Fruit fly (Drosophila melanogaster) whole organism, embryonic: ENCODE data around the gene Cpr5C.

Experiments
- BEAF-32 ChIP-seq: fragments of 200-800 bp; sonication (Bioruptor generic); optimal IDR thresholded peaks from 3 replicates; lab custom pipeline; 2017; ENCODE audit warnings: missing biosample characterization, missing genetic modification characterization, mild to moderate bottlenecking, moderate library complexity, missing genetic modification reagents
- CG10209 ChIP-seq: fragments of 200-800 bp; sonication (Bioruptor generic); optimal IDR thresholded peaks from 3 replicates; lab custom pipeline; 2017; ENCODE audit warnings: missing biosample characterization, mild to moderate bottlenecking, missing genetic modification characterization, missing genetic modification reagents
- CG10274 ChIP-seq: fragments of 200-800 bp; sonication (Bioruptor generic); optimal IDR thresholded peaks from 3 replicates; lab custom pipeline; 2017; ENCODE audit warnings: missing biosample characterization, mild to moderate bottlenecking, missing genetic modification characterization
- CG10321 ChIP-seq: fragments of 200-800 bp; sonication (Bioruptor generic); IDR thresholded peaks from 2 replicates; pipeline ENCODE4 v1.3.6; 2022; ENCODE audit warnings: missing biosample characterization, missing genetic modification characterization
- CG10654 ChIP-seq: fragments of 200-800 bp; sonication (Bioruptor generic); optimal IDR thresholded peaks from 2 replicates; lab custom pipeline; 2016; ENCODE audit warnings: missing biosample characterization, missing genetic modification characterization
- CG11560 ChIP-seq: fragments of 200-800 bp; sonication (Bioruptor generic); IDR thresholded peaks from 3 replicates; pipeline ENCODE4 v1.3.6; 2022; ENCODE audit warnings: missing biosample characterization, missing genetic modification characterization
- CG13123 ChIP-seq: fragments of 200-800 bp; sonication (Bioruptor generic); optimal IDR thresholded peaks from 2 replicates; lab custom pipeline; 2016; ENCODE audit warnings: missing biosample characterization, missing genetic modification characterization
- CG13894 ChIP-seq: fragments of 200-800 bp; sonication (Bioruptor generic); optimal IDR thresholded peaks from 3 replicates; lab custom pipeline; 2018; ENCODE audit warnings: missing biosample characterization, mild to moderate bottlenecking, missing genetic modification characterization, moderate library complexity
- CG14014 ChIP-seq: fragments of 200-800 bp; sonication (Bioruptor generic); IDR thresholded peaks from 2 replicates; pipeline ENCODE4 v1.3.6; 2022; ENCODE audit warnings: missing biosample characterization, missing genetic modification characterization
- CG15073 ChIP-seq: fragments of 200-800 bp; sonication (Bioruptor generic); optimal IDR thresholded peaks from 2 replicates; lab custom pipeline; 2016; ENCODE audit warnings: missing biosample characterization, missing genetic modification characterization
- CG15601 ChIP-seq: fragments of 200-800 bp; sonication (Bioruptor generic); optimal IDR thresholded peaks from 3 replicates; lab custom pipeline; 2019; ENCODE audit warnings: missing biosample characterization, mild to moderate bottlenecking, missing genetic modification characterization, moderate library complexity
- CG16815 ChIP-seq: fragments of 200-800 bp; sonication (Bioruptor generic); optimal IDR thresholded peaks from 3 replicates; lab custom pipeline; 2017; ENCODE audit warnings: missing biosample characterization, mild to moderate bottlenecking, missing genetic modification characterization
- CG18619 ChIP-seq: fragments of 200-800 bp; sonication (Bioruptor generic); optimal IDR thresholded peaks from 3 replicates; lab custom pipeline; 2017; ENCODE audit warnings: missing biosample characterization, mild to moderate bottlenecking, missing genetic modification characterization
- CG3065 ChIP-seq: fragments of 200-800 bp; sonication (Bioruptor generic); optimal IDR thresholded peaks from 2 replicates; lab custom pipeline; 2016; ENCODE audit warnings: missing biosample characterization, missing genetic modification characterization
- CG3163 ChIP-seq: fragments of 200-800 bp; sonication (Bioruptor generic); optimal IDR thresholded peaks from 3 replicates; lab custom pipeline; 2016; ENCODE audit warnings: missing biosample characterization, missing genetic modification characterization
- CG32767 ChIP-seq: fragments of 200-800 bp; sonication (Bioruptor generic); IDR thresholded peaks from 2 replicates; pipeline ENCODE4 v1.3.6; 2022; ENCODE audit warnings: missing biosample characterization, missing genetic modification characterization
- CG42726 ChIP-seq: fragments of 200-800 bp; sonication (Bioruptor generic); IDR thresholded peaks from 2 replicates; pipeline ENCODE4 v1.3.6; 2022; ENCODE audit warnings: missing biosample characterization, missing genetic modification characterization; ENCODE audit not compliant: partially characterized antibody
- CG5953 ChIP-seq: fragments of 200-800 bp; sonication (Bioruptor generic); IDR thresholded peaks from 2 replicates; pipeline ENCODE4 v1.3.6; 2022; ENCODE audit warnings: missing biosample characterization, missing genetic modification characterization
- CG6175 ChIP-seq: fragments of 200-800 bp; sonication (Bioruptor generic); IDR thresholded peaks from 3 replicates; pipeline ENCODE4 v1.3.6; 2022; ENCODE audit warnings: missing biosample characterization, missing genetic modification characterization
- CG7839 ChIP-seq: fragments of 200-800 bp; sonication (Bioruptor generic); optimal IDR thresholded peaks from 3 replicates; lab custom pipeline; 2018; ENCODE audit warnings: missing biosample characterization, mild to moderate bottlenecking, missing genetic modification characterization, moderate library complexity
- CG8924 ChIP-seq: fragments of 200-800 bp; optimal IDR thresholded peaks from 3 replicates; lab custom pipeline; 2019; ENCODE audit warnings: missing biosample characterization, mild to moderate bottlenecking, missing genetic modification characterization, moderate library complexity
- Chrac-16 ChIP-seq: fragments of 200-800 bp; sonication (Bioruptor generic); optimal IDR thresholded peaks from 3 replicates; lab custom pipeline; 2016; ENCODE audit warnings: missing biosample characterization, missing genetic modification characterization
- CkIIα-i1 ChIP-seq: fragments of 200-800 bp; sonication (Bioruptor generic); IDR thresholded peaks from 2 replicates; pipeline ENCODE4 v1.3.6; 2022; ENCODE audit warnings: missing biosample characterization, missing genetic modification characterization
- Dip2 ChIP-seq: fragments of 200-800 bp; sonication (Bioruptor generic); IDR thresholded peaks from 2 replicates; pipeline ENCODE4 v1.3.6; 2022; ENCODE audit warnings: missing biosample characterization, missing genetic modification characterization
- Elba2 ChIP-seq: fragments of 200-800 bp; sonication (Bioruptor generic); optimal IDR thresholded peaks from 3 replicates; lab custom pipeline; 2016; ENCODE audit warnings: missing biosample characterization, missing genetic modification characterization
- HLH3B ChIP-seq: fragments of 200-800 bp; sonication (Bioruptor generic); IDR thresholded peaks from 2 replicates; pipeline ENCODE4 v1.3.6; 2022; ENCODE audit warnings: missing biosample characterization, missing genetic modification characterization
- HLHmδ ChIP-seq: fragments of 200-800 bp; sonication (Bioruptor generic); optimal IDR thresholded peaks from 2 replicates; lab custom pipeline; 2018; ENCODE audit warnings: missing biosample characterization, mild to moderate bottlenecking, missing genetic modification characterization, moderate library complexity
- Hand ChIP-seq: fragments of 200-800 bp; sonication (Bioruptor generic); optimal IDR thresholded peaks from 2 replicates; lab custom pipeline; 2017; ENCODE audit warnings: mild to moderate bottlenecking, missing biosample characterization, missing genetic modification reagents, missing genetic modification characterization
- HmgZ ChIP-seq: fragments of 200-800 bp; sonication (Bioruptor generic); optimal IDR thresholded peaks from 2 replicates; lab custom pipeline; 2018; ENCODE audit warnings: missing biosample characterization, mild to moderate bottlenecking, missing genetic modification characterization
- MESR4 ChIP-seq: fragments of 200-800 bp; sonication (Bioruptor generic); optimal IDR thresholded peaks from 2 replicates; lab custom pipeline; 2018; ENCODE audit warnings: missing biosample characterization, mild to moderate bottlenecking, missing genetic modification characterization, moderate library complexity
- Mad ChIP-seq: fragments of 200-800 bp; sonication (Bioruptor generic); optimal IDR thresholded peaks from 2 replicates; lab custom pipeline; 2016; ENCODE audit warnings: missing biosample characterization, missing genetic modification characterization
- NK7.1 ChIP-seq: fragments of 200-800 bp; sonication (Bioruptor generic); optimal IDR thresholded peaks from 3 replicates; lab custom pipeline; 2016; ENCODE audit warnings: missing biosample characterization, missing genetic modification characterization
- Nf-YC ChIP-seq: fragments of 200-800 bp; optimal IDR thresholded peaks from 3 replicates; lab custom pipeline; 2019; ENCODE audit warnings: missing biosample characterization, mild to moderate bottlenecking, missing genetic modification characterization, moderate library complexity
- NfI ChIP-seq: fragments of 200-800 bp; sonication (Bioruptor generic); optimal IDR thresholded peaks from 3 replicates; lab custom pipeline; 2018; ENCODE audit warnings: missing biosample characterization, mild to moderate bottlenecking, missing genetic modification characterization, moderate library complexity
- Usf ChIP-seq: fragments of 200-800 bp; sonication (Bioruptor generic); optimal IDR thresholded peaks from 2 replicates; lab custom pipeline; 2017; ENCODE audit warnings: missing genotype, missing biosample characterization, missing genetic modification characterization
- ara ChIP-seq: fragments of 200-800 bp; sonication (Bioruptor generic); IDR thresholded peaks from 2 replicates; pipeline ENCODE4 v1.3.6; 2022; ENCODE audit warnings: missing biosample characterization, missing genetic modification characterization
- caup ChIP-seq: fragments of 200-800 bp; sonication (Bioruptor generic); optimal IDR thresholded peaks from 3 replicates; lab custom pipeline; 2017; ENCODE audit warnings: missing biosample characterization, mild to moderate bottlenecking, missing genetic modification characterization, moderate library complexity; ENCODE audit not compliant: severe bottlenecking
- h ChIP-seq: fragments of >200 bp; optimal IDR thresholded peaks from 2 replicates; lab custom pipeline; 2017
- hkb ChIP-seq, 2 experiments: fragments of 200-800 bp in 1 of 2; fragments of >200 bp in 1 of 2; sonication (Bioruptor generic) in 1 of 2; IDR thresholded peaks in 1 of 2; optimal IDR thresholded peaks in 1 of 2; 2 replicates each; pipeline versions ENCODE4 v1.3.6 to Lab custom; 2017 to 2022; ENCODE audit warnings: missing biosample characterization in 1 of 2, missing genetic modification characterization in 1 of 2
- jing ChIP-seq: fragments of 200-800 bp; sonication (Bioruptor generic); optimal IDR thresholded peaks from 2 replicates; lab custom pipeline; 2018; ENCODE audit warnings: missing biosample characterization, mild to moderate bottlenecking, missing genetic modification characterization
- kni ChIP-seq: fragments of 200-800 bp; sonication (Bioruptor generic); optimal IDR thresholded peaks from 3 replicates; lab custom pipeline; 2017; ENCODE audit warnings: mild to moderate bottlenecking, missing biosample characterization, missing genetic modification reagents, missing genetic modification characterization
- pnt ChIP-seq: fragments of 200-800 bp; sonication (Bioruptor generic); optimal IDR thresholded peaks from 3 replicates; lab custom pipeline; 2016; ENCODE audit warnings: missing biosample characterization, missing genetic modification characterization
- row ChIP-seq: fragments of 200-800 bp; sonication (Bioruptor generic); IDR thresholded peaks from 3 replicates; pipeline ENCODE4 v1.3.6; 2022; ENCODE audit warnings: missing biosample characterization, missing genetic modification characterization
- tin ChIP-seq: fragments of 200-800 bp; sonication (Bioruptor generic); optimal IDR thresholded peaks from 3 replicates; lab custom pipeline; 2016; ENCODE audit warnings: missing biosample characterization, missing genetic modification characterization
- trh ChIP-seq: fragments of 200-800 bp; sonication (Bioruptor generic); optimal IDR thresholded peaks from 2 replicates; lab custom pipeline; 2016; ENCODE audit warnings: missing biosample characterization, missing genetic modification characterization
- vnd ChIP-seq: fragments of 200-800 bp; sonication (Bioruptor generic); IDR thresholded peaks from 3 replicates; pipeline ENCODE4 v1.3.6; 2022; ENCODE audit warnings: missing biosample characterization, missing genetic modification characterization; ENCODE audit not compliant: partially characterized antibody
- wek ChIP-seq: fragments of 200-800 bp; sonication (Bioruptor generic); optimal IDR thresholded peaks from 3 replicates; lab custom pipeline; 2018; ENCODE audit warnings: missing biosample characterization, mild to moderate bottlenecking, missing genetic modification characterization, moderate library complexity

Cpr5C gene

DNA sequence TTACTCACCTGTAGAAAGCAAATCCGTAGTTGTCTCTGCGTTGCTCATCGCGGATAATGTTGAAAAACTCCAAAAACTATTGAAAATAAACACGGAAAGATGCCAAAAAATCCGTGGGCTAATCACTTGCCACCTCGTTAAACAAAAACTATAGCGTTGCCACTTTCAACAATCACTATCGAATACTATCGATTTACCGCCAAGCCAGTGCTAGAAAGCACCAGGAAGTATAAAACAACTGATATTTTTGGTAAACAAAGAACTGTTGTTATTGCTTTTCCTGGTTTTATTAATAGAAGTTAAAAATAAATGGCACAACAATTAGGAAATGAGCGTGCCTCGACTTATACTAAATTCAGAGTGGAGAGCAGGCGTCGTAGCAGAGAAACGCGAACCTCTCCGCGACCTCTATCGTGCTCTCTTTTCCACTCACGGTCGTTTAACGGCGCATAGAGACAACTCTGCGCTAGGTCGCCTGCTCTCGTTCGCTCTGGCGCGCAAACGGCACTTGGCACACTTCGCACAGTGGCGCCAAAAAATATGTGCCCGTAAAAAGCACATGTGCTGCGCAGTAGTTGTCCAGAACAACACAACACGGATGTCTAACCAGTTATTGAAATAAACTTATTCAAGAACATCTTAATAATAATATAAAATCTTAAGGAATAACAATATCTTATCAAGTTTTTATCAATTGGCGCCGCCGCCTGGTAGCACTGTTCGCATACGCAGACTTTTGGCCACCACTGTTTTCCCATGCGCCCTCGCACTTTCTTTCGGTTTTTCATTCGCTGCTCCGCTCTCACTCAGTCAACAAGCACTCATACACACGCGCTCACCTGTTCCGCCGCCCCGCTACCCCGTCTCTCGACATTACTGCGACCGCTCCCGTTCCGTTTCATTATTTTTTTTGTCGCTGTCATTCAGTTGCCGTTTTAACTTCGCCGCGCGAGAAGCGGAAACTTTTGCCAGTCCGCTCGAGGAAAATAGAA, 49.3 kb upstream of the Cpr5C start, which contains the start of the genes lin-52 and CG15771 (continued):
- TF ChIP-seq MESR4 (GFP tag; lab: Kevin White, UChicago): peak; percentile 31
- TF ChIP-seq Chrac-16 (GFP tag; lab: Kevin White, UChicago): peak; percentile 93
- peak; percentile 95 for TF ChIP-seq CG11560 (tag; lab: Robert Waterston, UW)
- TF ChIP-seq kni (GFP tag; lab: Kevin White, UChicago): peak; percentile 99
- TF ChIP-seq vnd (GFP tag; lab: Robert Waterston, UW): peak; percentile 64
- peak; percentile 84 for TF ChIP-seq CG10274 (GFP tag; lab: Kevin White, UChicago)
- peak; percentile 92 for TF ChIP-seq tin (GFP tag; lab: Kevin White, UChicago)
- peak; percentile 92 for TF ChIP-seq Usf (GFP tag; lab: Kevin White, UChicago)
- TF ChIP-seq CG10321 (GFP tag; lab: Robert Waterston, UW): peak; percentile 90
- TF ChIP-seq CG3163 (GFP tag; lab: Kevin White, UChicago): peak; percentile 25
- peak; percentile 96 for TF ChIP-seq CG7839 (tag; lab: Kevin White, UChicago)
- peak; percentile 72; the same call in 1 of the 2 replicates for TF ChIP-seq Dip2 (GFP tag; lab: Robert Waterston, UW)
- TF ChIP-seq HLHmδ (GFP tag; lab: Kevin White, UChicago): peak; percentile 41
- TF ChIP-seq HmgZ: peak; percentile 94
- peak; percentile 96 for TF ChIP-seq CG14014 (GFP tag; lab: Robert Waterston, UW)
- TF ChIP-seq Hand (GFP tag; lab: Kevin White, UChicago): peak; percentile 96
- 0 out of 2 replicates have a peak, but pooled peaks have one; percentile 37 for TF ChIP-seq CG42726
- peak; percentile 62 for TF ChIP-seq pnt (GFP tag; lab: Kevin White, UChicago)
- TF ChIP-seq CG10209: peak; percentile 94
- TF ChIP-seq hkb (optimal IDR thresholded peaks at IDR 0.05; lab: Kevin White, UChicago): no peak
- peak; percentile 94 for TF ChIP-seq hkb (GFP tag; IDR thresholded peaks at IDR 0.05; lab: Robert Waterston, UW)
- TF ChIP-seq Nf-YC (tag; lab: Kevin White, UChicago): peak; percentile 92
- peak; percentile 91 for TF ChIP-seq CG15601
- no peak for TF ChIP-seq Elba2
- peak; percentile 100 for TF ChIP-seq row (GFP tag; lab: Robert Waterston, UW)
- TF ChIP-seq CG16815: peak; percentile 94
- peak; percentile 72 for TF ChIP-seq CG13123 (GFP tag; lab: Kevin White, UChicago)
- peak; percentile 89 for TF ChIP-seq CG6175 (GFP tag; lab: Robert Waterston, UW)
- TF ChIP-seq CG15073 (GFP tag; lab: Kevin White, UChicago): peak; percentile 80
- TF ChIP-seq NfI: peak; percentile 94
- peak; percentile 84 for TF ChIP-seq BEAF-32 (GFP tag; lab: Kevin White, UChicago)
- TF ChIP-seq NK7.1 (GFP tag; lab: Kevin White, UChicago): no peak
- peak; percentile 95 for TF ChIP-seq CG13894 (tag; lab: Kevin White, UChicago)
- peak; percentile 76 for TF ChIP-seq CkIIα-i1 (GFP tag; lab: Robert Waterston, UW)
- TF ChIP-seq h (lab: Kevin White, UChicago): no peak
- TF ChIP-seq CG3065 (GFP tag; lab: Kevin White, UChicago): peak; percentile 76
- peak; percentile 79; the same call in 1 of the 2 replicates for TF ChIP-seq CG5953
- peak; percentile 82 for TF ChIP-seq Mad (GFP tag; lab: Kevin White, UChicago)
- TF ChIP-seq wek (GFP tag; lab: Kevin White, UChicago): peak; percentile 55
- peak; percentile 82 for TF ChIP-seq trh (GFP tag; lab: Kevin White, UChicago)
- peak; percentile 96 for TF ChIP-seq CG32767 (GFP tag; lab: Robert Waterston, UW)
- TF ChIP-seq HLH3B (GFP tag; lab: Robert Waterston, UW): peak; percentile 93
- TF ChIP-seq jing (GFP tag; lab: Kevin White, UChicago): peak; percentile 87
- peak; percentile 97 for TF ChIP-seq CG18619 (GFP tag; lab: Kevin White, UChicago)
- peak; percentile 80 for TF ChIP-seq CG10654 (GFP tag; lab: Kevin White, UChicago)
- TF ChIP-seq ara: peak; percentile 94
- TF ChIP-seq caup: peak; percentile 94
- peak; percentile 96 for TF ChIP-seq CG8924
